Fruit fly (Drosophila melanogaster) whole organism, embryonic: Measurements from ENCODE around the gene CG34293.

Experiments used
- CG31388 ChIP-seq: fragments of 200-800 bp; sonication (Bioruptor generic); optimal IDR thresholded peaks from 2 replicates; lab custom pipeline; 2016; ENCODE audit warnings: missing biosample characterization, missing genetic modification characterization
- CG32532 ChIP-seq: fragments of 200-800 bp; sonication (Bioruptor generic); IDR thresholded peaks from 2 replicates; pipeline ENCODE4 v1.3.6; 2022; ENCODE audit warnings: missing biosample characterization, missing genetic modification characterization
- CTCF ChIP-seq: fragments of 200-800 bp; sonication (Bioruptor generic); optimal IDR thresholded peaks from 2 replicates; lab custom pipeline; 2017; ENCODE audit warnings: missing biosample characterization, mild to moderate bottlenecking, missing genetic modification characterization, moderate library complexity
- gem ChIP-seq: fragments of 200-800 bp; sonication (Bioruptor generic); optimal IDR thresholded peaks from 2 replicates; lab custom pipeline; 2019; ENCODE audit warnings: missing biosample characterization, mild to moderate bottlenecking, missing genetic modification characterization, moderate library complexity
- lmd ChIP-seq: fragments of 200-800 bp; sonication (Bioruptor generic); IDR thresholded peaks from 2 replicates; pipeline ENCODE4 v1.3.6; 2022; ENCODE audit warnings: missing biosample characterization, missing genetic modification characterization

dm6 chr3R:27202330-27202729 lies 37.0 kb upstream of the CG34293 start:
- TF ChIP-seq lmd (GFP tag; lab: Robert Waterston, UW) (no peak), CG31388 (no peak), CTCF (GFP tag; lab: Kevin White, UChicago) (no peak), CG32532 (GFP tag; lab: Robert Waterston, UW) (no peak), gem (tag; lab: Kevin White, UChicago) (no peak)
